Fruit fly (Drosophila melanogaster) whole organism, embryonic: Measurements from ENCODE around the gene CG3919.
A peak's percentile ranks its signal among the peaks of the same experiment; 100 is the strongest.

Source experiments
- Adf1 ChIP-seq: fragments of 200-800 bp; sonication (Bioruptor generic); IDR thresholded peaks from 2 replicates; pipeline ENCODE4 v1.3.6; 2022; ENCODE audit warnings: missing biosample characterization, missing genetic modification characterization
- Atf-2 ChIP-seq: fragments of 200-800 bp; sonication (Bioruptor generic); optimal IDR thresholded peaks from 2 replicates; lab custom pipeline; 2016; ENCODE audit warnings: missing biosample characterization, missing genetic modification characterization
- CG10321 ChIP-seq: fragments of 200-800 bp; sonication (Bioruptor generic); IDR thresholded peaks from 2 replicates; pipeline ENCODE4 v1.3.6; 2022; ENCODE audit warnings: missing biosample characterization, missing genetic modification characterization
- CG10959 ChIP-seq: fragments of 200-800 bp; sonication (Bioruptor generic); IDR thresholded peaks from 2 replicates; pipeline ENCODE4 v1.3.6; 2022; ENCODE audit warnings: missing biosample characterization, missing genetic modification characterization
- CG11695 ChIP-seq: fragments of 200-800 bp; sonication (Bioruptor generic); IDR thresholded peaks from 3 replicates; pipeline ENCODE4 v1.3.6; 2022; ENCODE audit warnings: missing biosample characterization, missing genetic modification characterization
- CG11696 ChIP-seq: fragments of 200-800 bp; sonication (Bioruptor generic); IDR thresholded peaks from 2 replicates; pipeline ENCODE4 v1.3.6; 2022; ENCODE audit warnings: missing biosample characterization, missing genetic modification characterization
- CG11723 ChIP-seq: fragments of 200-800 bp; sonication (Bioruptor generic); optimal IDR thresholded peaks from 2 replicates; lab custom pipeline; 2017; ENCODE audit warnings: missing biosample characterization, mild to moderate bottlenecking, missing genetic modification characterization
- CG12769 ChIP-seq: fragments of 200-800 bp; sonication (Bioruptor generic); optimal IDR thresholded peaks from 2 replicates; lab custom pipeline; 2019; ENCODE audit warnings: missing biosample characterization, mild to moderate bottlenecking, missing genetic modification characterization, moderate library complexity
- CG14441 ChIP-seq: fragments of 200-800 bp; sonication (Bioruptor generic); IDR thresholded peaks from 2 replicates; pipeline ENCODE4 v1.3.6; 2022; ENCODE audit warnings: missing biosample characterization, missing genetic modification characterization
- CG16863 ChIP-seq: fragments of 200-800 bp; sonication (Bioruptor generic); optimal IDR thresholded peaks from 3 replicates; lab custom pipeline; 2016; ENCODE audit warnings: missing biosample characterization, missing genetic modification characterization
- CG18011 ChIP-seq: fragments of 200-800 bp; sonication (Bioruptor generic); optimal IDR thresholded peaks from 2 replicates; lab custom pipeline; 2017; ENCODE audit warnings: missing biosample characterization, missing genetic modification characterization, mild to moderate bottlenecking, moderate library complexity, missing genotype
- CG2116 ChIP-seq: fragments of 200-800 bp; sonication (Bioruptor generic); optimal IDR thresholded peaks from 3 replicates; lab custom pipeline; 2018; ENCODE audit warnings: missing biosample characterization, mild to moderate bottlenecking, missing genetic modification characterization
- CG3163 ChIP-seq: fragments of 200-800 bp; sonication (Bioruptor generic); optimal IDR thresholded peaks from 3 replicates; lab custom pipeline; 2016; ENCODE audit warnings: missing biosample characterization, missing genetic modification characterization
- CG3995 ChIP-seq: fragments of 200-800 bp; sonication (Bioruptor generic); optimal IDR thresholded peaks from 3 replicates; lab custom pipeline; 2016; ENCODE audit warnings: missing biosample characterization, missing genetic modification characterization
- CG42726 ChIP-seq: fragments of 200-800 bp; sonication (Bioruptor generic); IDR thresholded peaks from 2 replicates; pipeline ENCODE4 v1.3.6; 2022; ENCODE audit warnings: missing biosample characterization, missing genetic modification characterization; ENCODE audit not compliant: partially characterized antibody
- CG4328 ChIP-seq: fragments of 200-800 bp; sonication (Bioruptor generic); optimal IDR thresholded peaks from 3 replicates; lab custom pipeline; 2017; ENCODE audit warnings: missing biosample characterization, missing genetic modification reagents, missing genetic modification characterization
- CG6854 ChIP-seq: fragments of 200-800 bp; sonication (Bioruptor generic); optimal IDR thresholded peaks from 3 replicates; lab custom pipeline; 2017; ENCODE audit warnings: missing biosample characterization, mild to moderate bottlenecking, missing genetic modification characterization
- CG7271 ChIP-seq: fragments of 200-800 bp; sonication (Bioruptor generic); optimal IDR thresholded peaks from 2 replicates; lab custom pipeline; 2018; ENCODE audit warnings: missing biosample characterization, mild to moderate bottlenecking, missing genetic modification characterization, moderate library complexity
- CG7786 ChIP-seq: fragments of 200-800 bp; sonication (Bioruptor generic); optimal IDR thresholded peaks from 2 replicates; lab custom pipeline; 2016; ENCODE audit warnings: missing biosample characterization, missing genetic modification characterization
- CG8388 ChIP-seq: fragments of 200-800 bp; sonication (Bioruptor generic); optimal IDR thresholded peaks from 2 replicates; lab custom pipeline; 2019; ENCODE audit warnings: missing biosample characterization, mild to moderate bottlenecking, missing genetic modification characterization, moderate library complexity
- CG8478 ChIP-seq: fragments of >200 bp; optimal IDR thresholded peaks from 2 replicates; lab custom pipeline; 2018
- CG9932 ChIP-seq: fragments of 200-800 bp; sonication (Bioruptor generic); IDR thresholded peaks from 2 replicates; pipeline ENCODE4 v1.3.6; 2022; ENCODE audit warnings: missing biosample characterization, missing genetic modification characterization
- Camta ChIP-seq: fragments of 200-800 bp; sonication (Bioruptor generic); optimal IDR thresholded peaks from 2 replicates; lab custom pipeline; 2016; ENCODE audit warnings: missing biosample characterization, missing genetic modification characterization
- Fer2 ChIP-seq: fragments of 200-800 bp; sonication (Bioruptor generic); optimal IDR thresholded peaks from 2 replicates; lab custom pipeline; 2018; ENCODE audit warnings: missing biosample characterization, mild to moderate bottlenecking, missing genetic modification characterization, moderate library complexity
- Gsc ChIP-seq: fragments of 200-800 bp; sonication (Bioruptor generic); IDR thresholded peaks from 2 replicates; pipeline ENCODE4 v1.3.6; 2022; ENCODE audit warnings: missing biosample characterization, missing genetic modification characterization
- HLH54F ChIP-seq: fragments of 200-800 bp; sonication (Bioruptor generic); optimal IDR thresholded peaks from 3 replicates; lab custom pipeline; 2016; ENCODE audit warnings: missing biosample characterization, missing genetic modification characterization
- Hr78 ChIP-seq, 2 experiments: fragments of 200-800 bp in 1 of 2; fragments of >200 bp in 1 of 2; sonication (Bioruptor generic) in 1 of 2; optimal IDR thresholded peaks; 2 replicates each; lab custom pipeline; 2017 to 2019; ENCODE audit warnings: missing biosample characterization in 2 of 2, missing genetic modification characterization in 2 of 2, mild to moderate bottlenecking in 1 of 2, moderate library complexity in 1 of 2
- Kr ChIP-seq: fragments of 200-800 bp; sonication (Bioruptor generic); optimal IDR thresholded peaks from 2 replicates; lab custom pipeline; 2017; ENCODE audit warnings: missing biosample characterization, mild to moderate bottlenecking, missing genetic modification characterization
- Lhr ChIP-seq: fragments of 200-800 bp; sonication (Bioruptor generic); optimal IDR thresholded peaks from 3 replicates; lab custom pipeline; 2017; ENCODE audit warnings: mild to moderate bottlenecking, missing biosample characterization, missing genetic modification reagents, missing genetic modification characterization
- Lim3 ChIP-seq: fragments of 200-800 bp; sonication (Bioruptor generic); IDR thresholded peaks from 2 replicates; pipeline ENCODE4 v1.3.6; 2022; ENCODE audit warnings: missing biosample characterization, missing genetic modification characterization
- NC2α ChIP-seq: fragments of 200-800 bp; sonication (Bioruptor generic); optimal IDR thresholded peaks from 2 replicates; lab custom pipeline; 2016; ENCODE audit warnings: missing biosample characterization, missing genetic modification characterization
- Side ChIP-seq: fragments of 200-800 bp; sonication (Bioruptor generic); optimal IDR thresholded peaks from 2 replicates; lab custom pipeline; 2016; ENCODE audit warnings: missing biosample characterization, missing genetic modification characterization
- Sry-δ ChIP-seq: fragments of 200-800 bp; sonication (Bioruptor generic); optimal IDR thresholded peaks from 2 replicates; lab custom pipeline; 2016; ENCODE audit warnings: missing biosample characterization, missing genetic modification characterization
- Ssrp ChIP-seq: fragments of 200-800 bp; sonication (Bioruptor generic); optimal IDR thresholded peaks from 2 replicates; lab custom pipeline; 2018; ENCODE audit warnings: missing biosample characterization, mild to moderate bottlenecking, missing genetic modification characterization, moderate library complexity
- Stat92E ChIP-seq, 3 experiments: fragments of >200 bp in 2 of 3; fragments of 200-800 bp in 1 of 3; sonication (Bioruptor generic) in 1 of 3; optimal IDR thresholded peaks; 2 replicates each; lab custom pipeline; 2017 to 2019; ENCODE audit warnings: missing biosample characterization in 3 of 3, missing genetic modification characterization in 3 of 3, mild to moderate bottlenecking in 1 of 3, moderate library complexity in 1 of 3
- chm ChIP-seq: fragments of 200-800 bp; sonication (Bioruptor generic); IDR thresholded peaks from 2 replicates; pipeline ENCODE4 v1.3.6; 2022; ENCODE audit warnings: missing biosample characterization, missing genetic modification characterization
- croc ChIP-seq: fragments of 200-800 bp; sonication (Bioruptor generic); conservative IDR thresholded peaks from 3 replicates; pipeline ENCODE4 v1.3.6; 2022; ENCODE audit warnings: missing biosample characterization, missing genetic modification characterization
- disco-r ChIP-seq: fragments of 200-800 bp; sonication (Bioruptor generic); optimal IDR thresholded peaks from 2 replicates; lab custom pipeline; 2016; ENCODE audit warnings: missing biosample characterization, missing genetic modification characterization
- gem ChIP-seq: fragments of 200-800 bp; sonication (Bioruptor generic); optimal IDR thresholded peaks from 2 replicates; lab custom pipeline; 2019; ENCODE audit warnings: missing biosample characterization, mild to moderate bottlenecking, missing genetic modification characterization, moderate library complexity
- grau ChIP-seq: fragments of 200-800 bp; optimal IDR thresholded peaks from 3 replicates; lab custom pipeline; 2019; ENCODE audit warnings: missing biosample characterization, mild to moderate bottlenecking, missing genetic modification characterization, moderate library complexity
- knrl ChIP-seq: fragments of 200-800 bp; sonication (Bioruptor generic); IDR thresholded peaks from 3 replicates; pipeline ENCODE4 v1.3.6; 2022; ENCODE audit warnings: missing biosample characterization, missing genetic modification characterization; ENCODE audit not compliant: partially characterized antibody
- salm ChIP-seq: fragments of 200-800 bp; sonication (Bioruptor generic); optimal IDR thresholded peaks from 2 replicates; lab custom pipeline; 2018; ENCODE audit warnings: missing biosample characterization, mild to moderate bottlenecking, missing genetic modification characterization
- so ChIP-seq: fragments of 200-800 bp; sonication (Bioruptor generic); IDR thresholded peaks from 3 replicates; pipeline ENCODE4 v1.3.6; 2022; ENCODE audit warnings: missing biosample characterization, missing genetic modification characterization
- tgo ChIP-seq: fragments of 200-800 bp; sonication (Bioruptor generic); IDR thresholded peaks from 3 replicates; pipeline ENCODE4 v1.3.6; 2022; ENCODE audit warnings: missing biosample characterization, missing genetic modification characterization
- tll ChIP-seq, 2 experiments: fragments of 200-800 bp in 1 of 2; fragments of >200 bp in 1 of 2; sonication (Bioruptor generic) in 1 of 2; optimal IDR thresholded peaks; 2 replicates each; lab custom pipeline; 2017 to 2019; ENCODE audit warnings: missing biosample characterization in 2 of 2, missing genetic modification characterization in 2 of 2, mild to moderate bottlenecking in 1 of 2, moderate library complexity in 1 of 2
- tna ChIP-seq: fragments of 200-800 bp; sonication (Bioruptor generic); IDR thresholded peaks from 2 replicates; pipeline ENCODE4 v1.3.6; 2022; ENCODE audit warnings: missing biosample characterization, missing genetic modification characterization; ENCODE audit not compliant: partially characterized antibody
- twi ChIP-seq: fragments of 200-800 bp; optimal IDR thresholded peaks from 2 replicates; lab custom pipeline; 2019; ENCODE audit warnings: missing biosample characterization, mild to moderate bottlenecking, missing genetic modification characterization, moderate library complexity
- usp ChIP-seq: fragments of >200 bp; optimal IDR thresholded peaks from 2 replicates; lab custom pipeline; 2017; ENCODE audit warnings: missing biosample characterization, missing genetic modification characterization
- wdn ChIP-seq: fragments of 200-800 bp; sonication (Bioruptor generic); IDR thresholded peaks from 2 replicates; pipeline ENCODE4 v1.3.6; 2022; ENCODE audit warnings: missing biosample characterization, missing genetic modification characterization
- yki ChIP-seq: fragments of >200 bp; optimal IDR thresholded peaks from 3 replicates; lab custom pipeline; 2018

The CG3919 gene

DNA sequence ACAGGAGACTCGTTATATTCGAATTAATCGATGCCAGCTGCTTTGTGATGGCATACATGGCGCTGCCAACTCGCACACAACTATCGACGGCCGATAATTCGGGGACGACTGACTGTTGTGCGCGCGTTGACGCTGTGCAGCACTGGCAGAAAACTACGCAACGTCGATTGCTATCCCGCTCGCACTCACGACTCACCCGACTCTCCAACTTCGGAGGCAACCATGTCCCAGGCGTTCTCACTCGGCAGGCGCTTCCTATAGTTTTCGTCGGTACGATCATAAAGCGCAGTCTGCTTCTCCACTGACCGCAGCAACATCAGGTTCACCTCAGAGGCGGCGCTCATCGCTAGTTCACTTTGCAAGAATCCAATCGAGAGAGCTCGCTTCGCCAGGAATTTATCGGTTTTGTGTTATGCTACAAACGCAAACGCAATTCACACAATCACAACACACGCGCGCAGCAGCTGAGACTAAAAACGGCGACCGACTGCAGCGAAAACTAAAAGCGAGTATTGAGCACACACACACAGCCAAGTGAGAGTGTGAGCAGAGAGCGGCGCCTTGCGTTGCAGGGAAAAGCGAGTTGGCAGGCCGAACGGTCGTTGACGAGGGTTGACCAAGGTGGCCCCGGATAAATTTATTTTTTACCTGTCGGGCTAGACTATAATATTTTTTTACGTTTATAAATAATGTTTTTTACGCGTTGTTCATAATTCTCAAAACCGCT, 844 bp upstream of the CG3919 start, which contains the start of gene stwl (continued):
- peak; percentile 22 for TF ChIP-seq yki
- no peak for TF ChIP-seq tll (GFP tag; optimal IDR thresholded peaks at IDR 0.05; lab: Kevin White, UChicago)
- TF ChIP-seq Lim3 = no peak
- peak; percentile 87 for TF ChIP-seq CG42726
- TF ChIP-seq Sry-δ = peak; percentile 87
- peak; percentile 76 for TF ChIP-seq CG9932 (GFP tag; lab: Robert Waterston, UW)
- TF ChIP-seq Hr78 (GFP tag; optimal IDR thresholded peaks at IDR 0.05; lab: Kevin White, UChicago) = no peak
- no peak for TF ChIP-seq so (GFP tag; lab: Robert Waterston, UW)
- TF ChIP-seq tna = peak; percentile 50
- no peak for TF ChIP-seq Kr (GFP tag; lab: Kevin White, UChicago)
- TF ChIP-seq HLH54F (GFP tag; lab: Kevin White, UChicago) = peak; percentile 63
- peak; percentile 89 for TF ChIP-seq Lhr (GFP tag; lab: Kevin White, UChicago)
- TF ChIP-seq CG3163 (GFP tag; lab: Kevin White, UChicago) = peak; percentile 56
- TF ChIP-seq CG18011 = no peak
- peak; percentile 46; the same call in 1 of the 2 replicates for TF ChIP-seq CG10959 (GFP tag; lab: Robert Waterston, UW)
- TF ChIP-seq Fer2 (tag; lab: Kevin White, UChicago) = peak; percentile 25
- no peak; the same call in 2 of the 3 replicates for TF ChIP-seq croc (GFP tag; lab: Robert Waterston, UW)
- TF ChIP-seq Camta (GFP tag; lab: Kevin White, UChicago) = peak; percentile 44
- TF ChIP-seq tgo = no peak; the same call in 2 of the 3 replicates
- no peak for TF ChIP-seq usp
- peak; percentile 34; the same call in 1 of the 2 replicates for TF ChIP-seq CG14441 (GFP tag; lab: Robert Waterston, UW)
- peak; percentile 2 for TF ChIP-seq twi (tag; lab: Kevin White, UChicago)
- TF ChIP-seq CG7271 (tag; lab: Kevin White, UChicago) = no peak
- no peak for TF ChIP-seq CG3995
- TF ChIP-seq Stat92E (GFP tag; optimal IDR thresholded peaks at IDR 0.05; lab: Kevin White, UChicago) = no peak
- no peak for TF ChIP-seq Atf-2
- peak; percentile 24 for TF ChIP-seq CG12769 (tag; lab: Kevin White, UChicago)
- TF ChIP-seq CG4328 = peak; percentile 3
- TF ChIP-seq CG6854 = peak; percentile 16
- no peak for TF ChIP-seq salm (tag; lab: Kevin White, UChicago)
- no peak for TF ChIP-seq Ssrp (tag; lab: Kevin White, UChicago)
- TF ChIP-seq gem (tag; lab: Kevin White, UChicago) = no peak
- peak; percentile 43 for TF ChIP-seq CG7786 (GFP tag; lab: Kevin White, UChicago)
- TF ChIP-seq Side (GFP tag; lab: Kevin White, UChicago) = peak; percentile 48
- no peak for TF ChIP-seq Gsc (GFP tag; lab: Robert Waterston, UW)
- peak; percentile 78 for TF ChIP-seq knrl (GFP tag; lab: Robert Waterston, UW)
- TF ChIP-seq CG11695 (GFP tag; lab: Robert Waterston, UW) = 0 out of 3 replicates have a peak, but pooled peaks have one; percentile 33
- TF ChIP-seq chm = no peak; the same call in 1 of the 2 replicates
- TF ChIP-seq CG10321 (GFP tag; lab: Robert Waterston, UW) = peak; percentile 89
- no peak for TF ChIP-seq NC2α
- TF ChIP-seq CG11723 = no peak
- no peak for TF ChIP-seq CG8388 (GFP tag; lab: Kevin White, UChicago)
- peak; percentile 15 for TF ChIP-seq CG16863 (GFP tag; lab: Kevin White, UChicago)
- no peak for TF ChIP-seq CG11696
- TF ChIP-seq CG2116 (GFP tag; lab: Kevin White, UChicago) = peak; percentile 65
- no peak for TF ChIP-seq wdn (GFP tag; lab: Robert Waterston, UW)
- peak; percentile 31 for TF ChIP-seq CG8478 (lab: Kevin White, UChicago)
- peak; percentile 2 for TF ChIP-seq disco-r
- peak; percentile 5 for TF ChIP-seq grau (tag; lab: Kevin White, UChicago)
- no peak; the same call in 1 of the 2 replicates for TF ChIP-seq Adf1 (GFP tag; lab: Robert Waterston, UW)
